In the genomic region with DNA sequence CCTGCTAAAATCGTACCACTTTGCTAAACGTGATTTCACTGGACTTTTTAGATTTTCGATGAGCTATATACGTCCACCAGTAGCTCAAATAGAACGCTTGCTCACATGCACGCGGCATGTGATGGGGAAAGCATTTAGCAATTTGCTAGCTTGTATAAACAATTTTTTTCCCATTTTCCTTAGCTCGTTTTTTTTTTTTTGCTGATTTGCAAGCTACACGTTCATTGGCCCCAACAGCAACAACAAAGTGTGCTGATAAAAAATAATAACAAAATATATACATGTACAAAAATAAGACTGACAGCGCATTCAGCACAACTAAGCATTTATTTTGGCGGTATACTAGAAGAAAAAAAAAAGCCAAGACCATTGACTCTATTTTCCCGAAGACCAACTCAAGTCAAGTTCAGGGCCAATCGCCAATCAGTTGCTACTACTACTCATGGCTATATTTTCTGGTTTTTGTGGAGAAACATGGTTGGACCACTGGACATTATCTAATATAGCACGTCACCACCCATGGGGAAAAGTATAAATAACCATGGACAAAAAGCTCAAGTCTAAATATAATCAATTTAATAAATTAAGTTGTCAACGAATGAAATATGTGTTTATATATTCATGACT, we compare ENCODE assay signal across 4 fruit fly cellular contexts.
A peak's percentile ranks its signal among the peaks of the same experiment; 100 is the strongest.
TF ChIP-seq lines count a peak whose summit lies in the region.

No protein-coding gene starts in this region.

- no peak for TF ChIP-seq CTCF in whole organism, embryonic (GFP tag; optimal IDR thresholded peaks at IDR 0.05; lab: Kevin White, UChicago)

TF ChIP-seq in whole organism, adult, 20 proteins besides CTCF, POLR2A, EP300 and RAD21:
- no peak for TF ChIP-seq Hr96 (GFP tag; optimal IDR thresholded peaks at IDR 0.05; lab: Kevin White, UChicago)
- TF ChIP-seq tj (GFP tag; optimal IDR thresholded peaks at IDR 0.05; lab: Kevin White, UChicago): peak; percentile 97
- TF ChIP-seq pad (GFP tag; optimal IDR thresholded peaks at IDR 0.05; lab: Kevin White, UChicago): no peak
- no peak for TF ChIP-seq CG33017 (tag; optimal IDR thresholded peaks at IDR 0.05; lab: Kevin White, UChicago)
- TF ChIP-seq CG7045 (GFP tag; optimal IDR thresholded peaks at IDR 0.05; lab: Kevin White, UChicago): no peak
- no peak for TF ChIP-seq CG1620 (GFP tag; optimal IDR thresholded peaks at IDR 0.05; lab: Kevin White, UChicago)
- no peak for TF ChIP-seq toe (GFP tag; optimal IDR thresholded peaks at IDR 0.05; lab: Kevin White, UChicago)
- peak; percentile 89 for TF ChIP-seq kay (GFP tag; lab: Kevin White, UChicago; ENCODE audit: borderline replicate concordance)
- no peak for TF ChIP-seq ovo (GFP tag; optimal IDR thresholded peaks at IDR 0.05; lab: Kevin White, UChicago)
- TF ChIP-seq cnc (optimal IDR thresholded peaks at IDR 0.05; lab: Kevin White, UChicago): no peak
- TF ChIP-seq CG11617 (GFP tag; optimal IDR thresholded peaks at IDR 0.05; lab: Kevin White, UChicago): no peak
- no peak for TF ChIP-seq bab1 (GFP tag; optimal IDR thresholded peaks at IDR 0.05; lab: Kevin White, UChicago)
- peak; percentile 26 for TF ChIP-seq Mnt (GFP tag; optimal IDR thresholded peaks at IDR 0.05; lab: Kevin White, UChicago)
- no peak for TF ChIP-seq Crg-1 (GFP tag; optimal IDR thresholded peaks at IDR 0.05; lab: Kevin White, UChicago)
- no peak for TF ChIP-seq CG14711 (tag; optimal IDR thresholded peaks at IDR 0.05; lab: Kevin White, UChicago)
- TF ChIP-seq CG12768 (GFP tag; optimal IDR thresholded peaks at IDR 0.05; lab: Kevin White, UChicago): peak; percentile 49
- no peak for TF ChIP-seq CG7101 (tag; optimal IDR thresholded peaks at IDR 0.05; lab: Kevin White, UChicago)
- no peak for TF ChIP-seq CG5204 (GFP tag; optimal IDR thresholded peaks at IDR 0.05; lab: Kevin White, UChicago)
- TF ChIP-seq cic (GFP tag; optimal IDR thresholded peaks at IDR 0.05; lab: Kevin White, UChicago): peak; percentile 54
- no peak for TF ChIP-seq Clk (GFP tag; optimal IDR thresholded peaks at IDR 0.05; lab: Kevin White, UChicago)

TF ChIP-seq in whole organism, embryonic, 481 proteins besides CTCF, POLR2A, EP300 and RAD21:
- TF ChIP-seq Hsf (GFP tag; optimal IDR thresholded peaks at IDR 0.05; lab: Kevin White, UChicago): no peak
- TF ChIP-seq Pdp1 (GFP tag; optimal IDR thresholded peaks at IDR 0.05; lab: Kevin White, UChicago): peak in 1 of 2 experiments; percentile 29
- peak; percentile 9 for TF ChIP-seq corto (GFP tag; optimal IDR thresholded peaks at IDR 0.05; lab: Kevin White, UChicago)

TF ChIP-seq in whole organism, prepupa, 60 proteins besides CTCF, POLR2A, EP300 and RAD21:
- TF ChIP-seq dac (GFP tag; optimal IDR thresholded peaks at IDR 0.05; lab: Kevin White, UChicago): no peak
- TF ChIP-seq CG9139 (GFP tag; optimal IDR thresholded peaks at IDR 0.05; lab: Kevin White, UChicago): no peak
- peak; percentile 57 for TF ChIP-seq svp (GFP tag; lab: Kevin White, UChicago)
- peak; percentile 61 for TF ChIP-seq vri (GFP tag; optimal IDR thresholded peaks at IDR 0.05; lab: Kevin White, UChicago)
- TF ChIP-seq CG34406 (GFP tag; optimal IDR thresholded peaks at IDR 0.05; lab: Kevin White, UChicago): no peak
- peak; percentile 46 for TF ChIP-seq Eip93F (GFP tag; optimal IDR thresholded peaks at IDR 0.05; lab: Kevin White, UChicago)
- TF ChIP-seq fd59A (GFP tag; optimal IDR thresholded peaks at IDR 0.05; lab: Kevin White, UChicago): no peak
- TF ChIP-seq CG3032 (tag; optimal IDR thresholded peaks at IDR 0.05; lab: Kevin White, UChicago): no peak

TF ChIP-seq in whole organism, wandering third instar larva, 38 proteins besides CTCF, POLR2A, EP300 and RAD21:
- TF ChIP-seq Rel (GFP tag; optimal IDR thresholded peaks at IDR 0.05; lab: Kevin White, UChicago) (no peak), Rel (tag; optimal IDR thresholded peaks at IDR 0.05; lab: Kevin White, UChicago) (peak; percentile 42), tai (GFP tag; optimal IDR thresholded peaks at IDR 0.05; lab: Kevin White, UChicago) (peak; percentile 26), Mio (GFP tag; optimal IDR thresholded peaks at IDR 0.05; lab: Kevin White, UChicago) (no peak)
